Worm (Caenorhabditis elegans) whole organism, L4 larva: Measurements from ENCODE around the gene Y27F2A.9.
A peak's percentile ranks its signal among the peaks of the same experiment; 100 is the strongest.
"Not testable (repeated sequence)": the region's sequence is repeated elsewhere in the genome, so short reads cannot be mapped to it uniquely, and the experiment has no call there.

Experiments used
- F44E2.7 ChIP-seq: fragments of 200-800 bp; sonication (Bioruptor generic); IDR thresholded peaks from 2 replicates; pipeline ENCODE4 v2.1.2; 2022; ENCODE audit warnings: missing genetic modification characterization, missing compliant biosample characterization
- F49E8.2 ChIP-seq: sonication (generic microtip); optimal IDR thresholded peaks from 2 replicates; lab custom pipeline; 2016; ENCODE audit warnings: missing compliant biosample characterization, mild to moderate bottlenecking, missing genetic modification characterization, borderline replicate concordance
- Y105C5A.15 ChIP-seq: fragments of 200-800 bp; sonication (Bioruptor generic); IDR thresholded peaks from 2 replicates; pipeline ENCODE4 v1.3.6; 2022; ENCODE audit warnings: missing genetic modification characterization, missing compliant biosample characterization
- Y48G9A.11 ChIP-seq: fragments of 200-800 bp; sonication (Bioruptor generic); IDR thresholded peaks from 2 replicates; pipeline ENCODE4 v1.3.6; 2022; ENCODE audit warnings: missing genetic modification reagents, missing genetic modification characterization, missing compliant biosample characterization
- aha-1 ChIP-seq: fragments of 150-350 bp; peaks from one replicate; lab custom pipeline; 2014; ENCODE audit warnings: missing biosample characterization, missing genetic modification characterization
- aly-2 ChIP-seq: sonication (generic microtip); optimal IDR thresholded peaks from 2 replicates; lab custom pipeline; 2018; ENCODE audit warnings: missing biosample characterization, missing genetic modification characterization
- ctbp-1 ChIP-seq: fragments of 200-800 bp; sonication (Bioruptor generic); IDR thresholded peaks from 2 replicates; pipeline ENCODE4 v1.3.6; 2022; ENCODE audit warnings: missing genetic modification reagents, missing genetic modification characterization, missing compliant biosample characterization
- daf-16 ChIP-seq, 3 experiments: sonication (generic microtip); optimal IDR thresholded peaks; 2 replicates each; lab custom pipeline; 2016 to 2017; ENCODE audit warnings: missing genetic modification characterization in 3 of 3, missing genetic modification reagents in 3 of 3, mild to moderate bottlenecking in 2 of 3, missing compliant biosample characterization in 2 of 3, missing biosample characterization in 1 of 3, moderate library complexity in 1 of 3
- daf-8 ChIP-seq: fragments of 200-800 bp; sonication (Bioruptor generic); IDR thresholded peaks from 2 replicates; pipeline ENCODE4 v1.3.6; 2022; ENCODE audit warnings: missing genetic modification characterization, missing compliant biosample characterization
- egl-43 ChIP-seq: fragments of 200-800 bp; sonication (Bioruptor generic); IDR thresholded peaks from 2 replicates; pipeline ENCODE4 v1.3.6; 2022; ENCODE audit warnings: missing genetic modification reagents, missing genetic modification characterization, missing compliant biosample characterization
- gei-8 ChIP-seq: fragments of 200-800 bp; sonication (Bioruptor generic); optimal IDR thresholded peaks from 2 replicates; lab custom pipeline; 2018; ENCODE audit warnings: mild to moderate bottlenecking, missing genetic modification characterization, missing compliant biosample characterization
- hmg-1.1 ChIP-seq: fragments of 200-800 bp; sonication (Bioruptor generic); IDR thresholded peaks from 2 replicates; pipeline ENCODE4 v1.3.6; 2022; ENCODE audit warnings: missing genetic modification reagents, missing genetic modification characterization, missing compliant biosample characterization
- lin-13 ChIP-seq: fragments of 150-350 bp; optimal IDR thresholded peaks from 2 replicates; lab custom pipeline; 2014; ENCODE audit warnings: missing biosample characterization, missing genetic modification reagents, missing genetic modification characterization
- lin-29 ChIP-seq: fragments of 200-800 bp; sonication (Bioruptor generic); IDR thresholded peaks from 2 replicates; pipeline ENCODE4 v1.3.6; 2022; ENCODE audit warnings: missing genetic modification reagents, missing genetic modification characterization, missing compliant biosample characterization
- lin-38 ChIP-seq: fragments of 200-800 bp; sonication (Bioruptor generic); IDR thresholded peaks from 2 replicates; pipeline ENCODE4 v1.3.6; 2022; ENCODE audit warnings: missing genetic modification reagents, missing genetic modification characterization, missing compliant biosample characterization
- mep-1 ChIP-seq: fragments of 150-350 bp; sonication (generic microtip); optimal IDR thresholded peaks from 3 replicates; lab custom pipeline; 2014; ENCODE audit warnings: missing biosample characterization, missing genetic modification characterization
- nhr-102 ChIP-seq: sonication (generic microtip); optimal IDR thresholded peaks from 2 replicates; lab custom pipeline; 2016; ENCODE audit warnings: mild to moderate bottlenecking, missing genetic modification characterization, moderate library complexity, missing compliant biosample characterization
- nhr-28 ChIP-seq: fragments of 150-350 bp; optimal IDR thresholded peaks from 2 replicates; lab custom pipeline; 2014; ENCODE audit warnings: missing biosample characterization, missing genetic modification characterization
- nhr-48 ChIP-seq: sonication (generic microtip); optimal IDR thresholded peaks from 2 replicates; lab custom pipeline; 2016; ENCODE audit warnings: mild to moderate bottlenecking, missing genetic modification characterization, missing compliant biosample characterization
- nhr-76 ChIP-seq: fragments of 150-350 bp; optimal IDR thresholded peaks from 2 replicates; lab custom pipeline; 2014; ENCODE audit warnings: missing biosample characterization, missing genetic modification characterization
- saeg-2 ChIP-seq: fragments of 200-800 bp; sonication (Bioruptor generic); IDR thresholded peaks from 2 replicates; pipeline ENCODE4 v1.3.6; 2022; ENCODE audit warnings: missing genetic modification reagents, missing genetic modification characterization, missing compliant biosample characterization
- sdz-12 ChIP-seq: fragments of 200-800 bp; sonication (Bioruptor generic); optimal IDR thresholded peaks from 2 replicates; lab custom pipeline; 2018; ENCODE audit warnings: mild to moderate bottlenecking, missing genetic modification characterization, missing compliant biosample characterization
- set-16 ChIP-seq: fragments of 200-800 bp; sonication (Bioruptor generic); IDR thresholded peaks from 2 replicates; pipeline ENCODE4 v1.3.6; 2022; ENCODE audit warnings: missing genetic modification reagents, missing genetic modification characterization, missing compliant biosample characterization
- snpc-4 ChIP-seq: fragments of 150-350 bp; optimal IDR thresholded peaks from 2 replicates; lab custom pipeline; 2014; ENCODE audit warnings: missing biosample characterization, missing genetic modification characterization
- spr-1 ChIP-seq: sonication (generic microtip); optimal IDR thresholded peaks from 2 replicates; lab custom pipeline; 2016; ENCODE audit warnings: mild to moderate bottlenecking, missing genetic modification characterization, missing compliant biosample characterization
- tag-97 ChIP-seq: fragments of 200-800 bp; sonication (Bioruptor generic); IDR thresholded peaks from 2 replicates; pipeline ENCODE4 v1.3.6; 2022; ENCODE audit warnings: missing genetic modification characterization, missing compliant biosample characterization
- unc-130 ChIP-seq: sonication (generic microtip); optimal IDR thresholded peaks from 2 replicates; lab custom pipeline; 2016; ENCODE audit warnings: missing genetic modification reagents, missing genetic modification characterization, missing compliant biosample characterization
- unc-39 ChIP-seq: sonication (generic microtip); optimal IDR thresholded peaks from 2 replicates; lab custom pipeline; 2017; ENCODE audit warnings: missing biosample characterization, missing genetic modification characterization
- ztf-11 ChIP-seq: fragments of 150-350 bp; optimal IDR thresholded peaks from 2 replicates; lab custom pipeline; 2014; ENCODE audit warnings: missing biosample characterization, missing genetic modification characterization

The Y27F2A.9 gene

ce11 chrII:3195739-3196138, 4.3 kb upstream of the Y27F2A.9 start:
- no peak for TF ChIP-seq lin-38 (GFP tag; lab: Robert Waterston, UW)
- TF ChIP-seq unc-130 (GFP tag; lab: Kevin White, UChicago), result no peak
- no peak for TF ChIP-seq tag-97 (GFP tag; lab: Robert Waterston, UW)
- no peak for TF ChIP-seq gei-8 (GFP tag; lab: Kevin White, UChicago)
- no peak for TF ChIP-seq ctbp-1
- no peak for TF ChIP-seq saeg-2
- no peak for TF ChIP-seq Y48G9A.11 (GFP tag; lab: Robert Waterston, UW)
- peak; percentile 79 for TF ChIP-seq set-16

DNA sequence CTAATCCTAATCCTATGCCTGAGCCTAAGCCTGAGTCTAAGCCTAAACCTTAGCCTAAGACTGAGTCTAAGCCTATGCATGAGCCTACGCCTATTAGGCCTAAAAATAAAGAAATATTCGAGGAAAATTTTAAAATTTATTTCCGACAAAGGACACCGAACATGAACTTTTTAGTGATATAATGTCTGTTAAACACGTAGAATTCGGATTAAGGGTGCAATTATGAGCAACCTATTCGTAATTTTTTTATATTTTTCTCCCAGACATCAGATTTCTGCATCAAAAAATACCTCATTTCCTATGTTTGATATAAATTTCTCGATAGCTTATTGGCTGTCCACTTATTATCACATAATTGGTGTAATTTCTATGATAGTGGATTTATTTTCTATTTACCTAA, 2.4 kb downstream of the Y27F2A.9 start, which contains the start of gene Y27F2A.11:
Y27F2A.11 (plus strand) TSS at position 301 of the 400 bp plus-strand sequence.
- TF ChIP-seq lin-29 (GFP tag; lab: Robert Waterston, UW); F44E2.7; nhr-102: not testable (repeated sequence)

- no peak for TF ChIP-seq nhr-28 (tag; lab: Kevin White, UChicago)
- TF ChIP-seq unc-39 (tag; lab: Kevin White, UChicago), result no peak
- TF ChIP-seq set-16, result peak; percentile 55
- no peak for TF ChIP-seq Y105C5A.15 (GFP tag; lab: Robert Waterston, UW)
- TF ChIP-seq egl-43 (GFP tag; lab: Robert Waterston, UW), result 0 out of 2 replicates have a peak, but pooled peaks have one; percentile 44
- no peak for TF ChIP-seq nhr-48
- TF ChIP-seq ztf-11, result no peak
- no peak for TF ChIP-seq sdz-12
- peak; percentile 41; the same call in 1 of the 2 replicates for TF ChIP-seq Y48G9A.11 (GFP tag; lab: Robert Waterston, UW)
- no peak for TF ChIP-seq aly-2
- TF ChIP-seq nhr-76 (tag; lab: Kevin White, UChicago), result no peak
- TF ChIP-seq aha-1, result peak; percentile 21
These were observed 5.6 kb downstream of the Y27F2A.9 start for ce11 chrII:3185848-3186247.

DNA sequence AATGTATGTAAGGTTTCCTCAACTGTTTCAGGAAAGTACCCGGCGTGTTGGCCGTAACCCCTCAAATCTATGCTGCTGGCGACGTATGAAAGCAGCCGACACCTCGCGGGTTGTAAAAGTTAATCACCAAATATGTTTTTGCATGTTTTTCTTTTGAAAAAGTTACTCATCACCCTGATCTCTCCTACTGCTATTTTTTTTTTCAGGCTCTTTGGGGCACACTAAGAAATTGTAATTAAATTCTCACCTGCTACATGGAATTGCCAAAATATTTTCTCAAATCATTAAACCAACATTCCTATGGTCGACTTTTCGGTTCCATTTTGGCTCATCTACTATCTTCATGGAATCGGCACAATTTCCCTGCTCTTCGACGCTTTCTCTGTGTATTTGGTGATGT, 6.6 kb downstream of the Y27F2A.9 start, which contains the start of gene sri-78:
sri-78 (plus strand) TSS at position 301 of the 400 bp plus-strand sequence.
- not testable (repeated sequence) for TF ChIP-seq F49E8.2 (tag; lab: Kevin White, UChicago); set-16; hmg-1.1 (GFP tag; lab: Robert Waterston, UW)

DNA sequence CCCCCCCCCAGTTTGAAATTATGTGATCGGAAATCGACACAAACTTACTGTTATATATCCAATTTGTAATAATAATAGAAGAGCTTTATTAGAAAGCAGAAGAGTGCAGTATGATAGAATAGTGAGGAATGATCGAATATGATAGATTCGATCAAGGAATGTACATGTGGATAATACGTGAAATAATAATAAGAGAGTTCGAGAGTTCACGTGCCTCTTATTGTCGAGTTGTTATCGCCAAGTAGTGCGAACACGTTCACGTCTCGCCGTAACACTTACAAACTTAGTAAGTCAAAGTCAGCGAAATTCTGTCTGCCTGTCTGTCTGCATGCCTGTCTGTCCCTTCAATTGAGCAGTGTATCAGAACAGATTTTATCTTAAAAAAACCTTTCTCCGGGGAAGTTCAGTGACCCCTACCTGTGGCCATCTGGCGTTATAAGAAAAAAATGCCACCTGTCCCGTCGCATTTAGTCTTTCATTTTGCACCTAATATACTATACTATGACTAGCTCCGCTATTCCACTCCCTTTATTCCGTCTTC, 8.1 kb downstream of the Y27F2A.9 start, which contains the start of the genes Y27F2A.6 and Y27F2A.8:
Y27F2A.6 (minus strand) TSS at position 101 of the 541 bp plus-strand sequence.
Y27F2A.8 (plus strand) TSS at position 491 of the 541 bp plus-strand sequence.
- TF ChIP-seq daf-16 (GFP tag; optimal IDR thresholded peaks at IDR 0.05; lab: Kevin White, UChicago); daf-16 (tag; optimal IDR thresholded peaks at IDR 0.05; lab: Kevin White, UChicago); daf-8 (GFP tag; lab: Robert Waterston, UW); lin-13: not testable (repeated sequence)

DNA sequence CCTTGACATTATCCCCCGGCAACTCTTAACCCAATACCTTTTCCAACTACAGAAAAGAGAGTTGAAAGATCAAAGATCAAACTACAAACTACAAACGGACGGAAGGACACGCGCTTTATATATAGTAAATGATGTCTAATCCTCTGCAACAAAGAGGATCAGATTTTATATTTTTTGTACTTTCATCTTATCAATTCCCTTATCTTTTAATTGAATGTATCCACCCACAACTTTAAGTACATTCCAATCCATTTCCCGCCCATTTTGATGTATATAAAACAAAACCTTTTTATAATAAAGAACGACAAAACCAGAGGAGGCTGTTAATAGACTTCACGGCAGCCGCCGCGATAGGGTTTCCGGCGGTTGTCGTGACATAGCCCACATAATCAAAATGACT, 13.8 kb downstream of the Y27F2A.9 start, which contains the start of gene sri-40:
sri-40 (plus strand) TSS at position 301 of the 400 bp plus-strand sequence.
- not testable (repeated sequence) for TF ChIP-seq spr-1, snpc-4, mep-1 (tag; lab: Kevin White, UChicago)
- TF ChIP-seq, all 104 proteins: peak for 0; not testable (repeated sequence) for 104
